Worm (Caenorhabditis elegans): ENCODE results near the gene C14A6.5.

Gene C14A6.5

ce11 chrV:18171568-18171967, 6.9 kb upstream of the C14A6.5 start, which contains the start of gene C14A6.8:
TSS of gene C14A6.8 (minus strand) at chrV:18171668.
- TF ChIP-seq ceh-9 (tag; optimal IDR thresholded peaks at IDR 0.05) = no peak
- no peak for TF ChIP-seq elt-1 (tag; optimal IDR thresholded peaks at IDR 0.05)
- TF ChIP-seq nhr-28 (tag; optimal IDR thresholded peaks at IDR 0.05) = no peak
- TF ChIP-seq eor-1 (tag; optimal IDR thresholded peaks at IDR 0.05) = no peak
- no peak for TF ChIP-seq nhr-12 (tag; optimal IDR thresholded peaks at IDR 0.05)
- TF ChIP-seq pqm-1 (tag; optimal IDR thresholded peaks at IDR 0.05) = no peak
- no peak for TF ChIP-seq zag-1 (tag; optimal IDR thresholded peaks at IDR 0.05)
- TF ChIP-seq ztf-4 (tag; optimal IDR thresholded peaks at IDR 0.05) = no peak
- no peak for TF ChIP-seq nhr-237 (tag; optimal IDR thresholded peaks at IDR 0.05)
- no peak for TF ChIP-seq ama-1 (optimal IDR thresholded peaks at IDR 0.05)
- TF ChIP-seq ceh-16 (tag; optimal IDR thresholded peaks at IDR 0.05) = no peak
- TF ChIP-seq nhr-67 (tag; optimal IDR thresholded peaks at IDR 0.05) = no peak
- TF ChIP-seq hmg-11 (tag; optimal IDR thresholded peaks at IDR 0.05) = no peak
- TF ChIP-seq nhr-77 (tag; optimal IDR thresholded peaks at IDR 0.05) = no peak

- TF ChIP-seq nhr-43 (tag; optimal IDR thresholded peaks at IDR 0.05; ENCODE audit: poor library complexity, severe bottlenecking) (no peak), lin-15B (tag; optimal IDR thresholded peaks at IDR 0.05) (no peak), tbx-2 (tag; optimal IDR thresholded peaks at IDR 0.05) (no peak), lsy-12 (tag; optimal IDR thresholded peaks at IDR 0.05) (no peak), elt-3 (tag; optimal IDR thresholded peaks at IDR 0.05) (no peak), lin-39 (tag; optimal IDR thresholded peaks at IDR 0.05) (no peak), nhr-11 (tag; optimal IDR thresholded peaks at IDR 0.05) (no peak), skn-1 (tag; optimal IDR thresholded peaks at IDR 0.05) (no peak), nhr-77 (tag; optimal IDR thresholded peaks at IDR 0.05) (no peak), egl-27 (tag; optimal IDR thresholded peaks at IDR 0.05) (no peak), mdl-1 (tag; optimal IDR thresholded peaks at IDR 0.05) (no peak), nhr-25 (tag; optimal IDR thresholded peaks at IDR 0.05) (no peak), pqm-1 (tag; optimal IDR thresholded peaks at IDR 0.05) (no peak), fos-1 (tag; optimal IDR thresholded peaks at IDR 0.05) (no peak), mml-1 (tag; optimal IDR thresholded peaks at IDR 0.05) (no peak), fkh-10 (GFP tag; optimal IDR thresholded peaks at IDR 0.05) (no peak)
These were observed 3.6 kb upstream of the C14A6.5 start, which contains the start of gene C14A6.7 for ce11 chrV:18168266-18168665. TSS of gene C14A6.7 (minus strand) at chrV:18168366.

DNA sequence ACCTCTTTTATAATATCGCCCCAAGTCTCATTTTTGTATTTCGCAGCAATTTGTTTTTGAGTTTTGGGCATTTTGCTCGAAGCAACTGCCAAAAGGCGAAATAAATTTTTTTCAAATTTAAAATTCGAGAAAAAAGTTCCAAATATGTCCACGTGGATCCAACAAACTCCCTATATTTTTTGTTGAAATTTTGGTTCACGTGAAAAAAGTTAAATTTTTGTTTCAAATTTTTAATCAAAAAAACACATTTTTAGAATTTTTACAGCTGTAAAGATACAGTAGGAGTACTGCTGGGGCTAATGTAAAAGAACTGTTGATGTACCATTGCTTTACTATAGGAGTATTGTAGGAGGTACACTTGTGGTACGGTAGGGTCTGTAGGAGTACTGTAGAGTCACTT, 2.5 kb upstream of the C14A6.5 start, which contains the start of gene C14A6.6:
Gene C14A6.6, minus strand, starts transcription at position 101 of the 400 bp plus-strand sequence.
- TF ChIP-seq pqm-1 (tag; optimal IDR thresholded peaks at IDR 0.05) (no peak), mml-1 (tag; optimal IDR thresholded peaks at IDR 0.05) (no peak), ZK546.5 (tag; optimal IDR thresholded peaks at IDR 0.05) (no peak), aly-2 (tag; optimal IDR thresholded peaks at IDR 0.05) (no peak), nhr-25 (tag; optimal IDR thresholded peaks at IDR 0.05) (no peak), lsy-12 (tag; optimal IDR thresholded peaks at IDR 0.05) (no peak), egl-5 (tag; optimal IDR thresholded peaks at IDR 0.05) (no peak), nhr-67 (tag; optimal IDR thresholded peaks at IDR 0.05) (no peak), mdl-1 (tag; optimal IDR thresholded peaks at IDR 0.05) (no peak)

- TF ChIP-seq lin-39 (tag; optimal IDR thresholded peaks at IDR 0.05) (no peak), elt-3 (tag; optimal IDR thresholded peaks at IDR 0.05) (no peak), nhr-25 (tag; optimal IDR thresholded peaks at IDR 0.05) (no peak), tbx-2 (tag; optimal IDR thresholded peaks at IDR 0.05) (no peak), elt-2 (tag; optimal IDR thresholded peaks at IDR 0.05) (no peak), zag-1 (tag; optimal IDR thresholded peaks at IDR 0.05) (no peak)
These were observed 1.2 kb downstream of the C14A6.5 start for ce11 chrV:18163434-18163833.

- no peak for TF ChIP-seq hmg-11 (tag; optimal IDR thresholded peaks at IDR 0.05)
- TF ChIP-seq ztf-4 (tag; optimal IDR thresholded peaks at IDR 0.05) = no peak
- TF ChIP-seq sea-2 (GFP tag; optimal IDR thresholded peaks at IDR 0.05) = no peak
- TF ChIP-seq pha-4 (tag; optimal IDR thresholded peaks at IDR 0.05) = no peak
- no peak for TF ChIP-seq ZK546.5 (tag; optimal IDR thresholded peaks at IDR 0.05)
- TF ChIP-seq tbx-2 (tag; optimal IDR thresholded peaks at IDR 0.05) = no peak
- TF ChIP-seq lsy-12 (tag; optimal IDR thresholded peaks at IDR 0.05) = no peak
- TF ChIP-seq elt-1 (tag; optimal IDR thresholded peaks at IDR 0.05) = no peak
- TF ChIP-seq elt-2 (tag; optimal IDR thresholded peaks at IDR 0.05) = no peak
- no peak for TF ChIP-seq nhr-25 (tag; optimal IDR thresholded peaks at IDR 0.05)
- TF ChIP-seq egl-5 (tag; optimal IDR thresholded peaks at IDR 0.05) = no peak
- TF ChIP-seq fos-1 (tag; optimal IDR thresholded peaks at IDR 0.05) = no peak
- no peak for TF ChIP-seq nhr-12 (tag; optimal IDR thresholded peaks at IDR 0.05)
- TF ChIP-seq nhr-67 (tag; optimal IDR thresholded peaks at IDR 0.05) = no peak
These were observed 2.1 kb downstream of the C14A6.5 start, which contains the start of gene C14A6.12 for ce11 chrV:18162568-18162967. TSS of gene C14A6.12 (minus strand) at chrV:18162668.
